Fruit fly (Drosophila melanogaster) whole organism, embryonic: ENCODE measurements around the gene CG11986.

Experiments
- CG6854 ChIP-seq: fragments of 200-800 bp; sonication (Bioruptor generic); optimal IDR thresholded peaks from 3 replicates; lab custom pipeline; 2017; ENCODE audit warnings: missing biosample characterization, mild to moderate bottlenecking, missing genetic modification characterization
- Hmx ChIP-seq: fragments of 200-800 bp; sonication (Bioruptor generic); optimal IDR thresholded peaks from 2 replicates; lab custom pipeline; 2016; ENCODE audit warnings: missing biosample characterization, missing genetic modification characterization
- Neu2 ChIP-seq: fragments of 200-800 bp; sonication (Bioruptor generic); optimal IDR thresholded peaks from 3 replicates; lab custom pipeline; 2016; ENCODE audit warnings: missing biosample characterization, missing genetic modification characterization, borderline replicate concordance
- Nf-YB ChIP-seq: fragments of 200-800 bp; sonication (Bioruptor generic); optimal IDR thresholded peaks from 3 replicates; lab custom pipeline; 2019; ENCODE audit warnings: missing biosample characterization, mild to moderate bottlenecking, missing genetic modification characterization, moderate library complexity
- usp ChIP-seq: fragments of >200 bp; optimal IDR thresholded peaks from 2 replicates; lab custom pipeline; 2017; ENCODE audit warnings: missing biosample characterization, missing genetic modification characterization

DNA sequence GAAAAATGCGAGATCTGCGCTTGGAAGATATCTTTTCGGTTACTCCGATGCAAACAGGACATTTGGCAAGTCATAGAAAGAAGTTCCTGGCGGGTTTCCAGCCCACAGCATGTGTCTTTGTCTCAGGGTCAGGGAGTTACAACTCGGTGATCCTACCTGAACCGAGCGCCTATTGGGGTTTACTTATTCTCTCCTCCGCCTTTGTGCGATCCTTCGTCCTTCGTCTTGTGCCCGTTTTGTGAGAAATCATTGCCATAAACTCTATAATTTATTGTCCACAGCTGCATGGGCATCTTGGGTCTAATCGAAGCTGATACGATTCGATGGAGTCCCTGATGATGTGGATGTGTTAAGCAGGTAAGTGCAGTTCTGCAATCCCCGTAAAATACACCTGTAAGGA lies 22.7 kb downstream of the CG11986 start:
- TF ChIP-seq Hmx (GFP tag; lab: Kevin White, UChicago) (no peak), Nf-YB (GFP tag; lab: Kevin White, UChicago) (no peak), CG6854 (GFP tag; lab: Kevin White, UChicago) (no peak), usp (GFP tag; lab: Kevin White, UChicago) (no peak), Neu2 (no peak)
